Worm (Caenorhabditis elegans): Measurements from ENCODE around the gene D1005.2.

DNA sequence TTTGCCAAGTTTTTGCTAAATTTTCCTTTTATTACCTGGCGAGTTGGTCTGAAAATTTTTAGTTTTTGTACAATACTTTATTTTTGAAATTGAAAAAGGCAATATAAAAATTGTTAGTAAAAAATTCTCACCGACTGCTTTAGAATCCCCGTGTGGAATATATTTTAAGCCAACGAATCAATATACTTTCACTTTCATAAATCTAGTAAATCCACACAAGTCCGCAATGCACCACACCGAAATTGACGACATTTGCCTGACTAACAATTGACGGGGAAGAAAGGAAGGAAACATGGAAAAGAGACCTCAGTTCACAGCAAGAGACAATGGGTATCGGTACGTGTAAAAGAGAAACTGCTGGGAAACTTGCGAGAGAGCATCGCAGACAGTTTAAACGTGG lies 40.7 kb downstream of the D1005.2 start:
- no peak for TF ChIP-seq mdl-1 (tag; optimal IDR thresholded peaks at IDR 0.05)
- no peak for TF ChIP-seq skn-1 (tag; optimal IDR thresholded peaks at IDR 0.05)
- no peak for TF ChIP-seq pqm-1 (tag; optimal IDR thresholded peaks at IDR 0.05)
- TF ChIP-seq nhr-77 (tag; optimal IDR thresholded peaks at IDR 0.05): no peak
- TF ChIP-seq sea-2 (GFP tag; optimal IDR thresholded peaks at IDR 0.05): no peak
- TF ChIP-seq lin-39 (tag; optimal IDR thresholded peaks at IDR 0.05): no peak
- TF ChIP-seq zag-1 (tag; optimal IDR thresholded peaks at IDR 0.05): no peak
- TF ChIP-seq lin-15B (tag; optimal IDR thresholded peaks at IDR 0.05): no peak
- TF ChIP-seq ztf-11 (tag; optimal IDR thresholded peaks at IDR 0.05): no peak
- no peak for TF ChIP-seq ceh-16 (tag; optimal IDR thresholded peaks at IDR 0.05)
- TF ChIP-seq nhr-11 (tag; optimal IDR thresholded peaks at IDR 0.05): no peak
- TF ChIP-seq ceh-28 (tag; optimal IDR thresholded peaks at IDR 0.05): no peak
- no peak for TF ChIP-seq elt-2 (tag; optimal IDR thresholded peaks at IDR 0.05)
- no peak for TF ChIP-seq ama-1 (optimal IDR thresholded peaks at IDR 0.05)
